Worm (Caenorhabditis elegans) whole organism, mixed stage, embryonic: ENCODE results near the gene pes-23.

Source experiments
- sem-2 ChIP-seq: fragments of 200-800 bp; sonication (Bioruptor generic); optimal IDR thresholded peaks from 2 replicates; lab custom pipeline; 2018; ENCODE audit warnings: mild to moderate bottlenecking, missing genetic modification characterization, missing compliant biosample characterization
- snpc-4 ChIP-seq: fragments of 150-350 bp; optimal IDR thresholded peaks from 2 replicates; lab custom pipeline; 2014; ENCODE audit warnings: missing biosample characterization, missing genetic modification characterization
- unc-39 ChIP-seq: fragments of 150-350 bp; optimal IDR thresholded peaks from 2 replicates; lab custom pipeline; 2014; ENCODE audit warnings: missing biosample characterization, missing genetic modification characterization
- unc-62 ChIP-seq: fragments of 150-350 bp; optimal IDR thresholded peaks from 2 replicates; lab custom pipeline; 2014; ENCODE audit warnings: missing biosample characterization, missing genetic modification reagents, missing genetic modification characterization

- TF ChIP-seq snpc-4 = no peak
- TF ChIP-seq unc-62 (GFP tag; lab: Kevin White, UChicago) = no peak
- no peak for TF ChIP-seq unc-39 (tag; lab: Kevin White, UChicago)
- TF ChIP-seq sem-2 (GFP tag; lab: Kevin White, UChicago) = no peak
Measured at ce11 chrX:6913989-6914388, 12.8 kb downstream of the pes-23 start, which contains the start of gene nhx-4.
